Fruit fly (Drosophila melanogaster) Kc167 (cell line): ENCODE results near the gene CG32087.

ENCODE experiments used
- Sin3A ChIP-seq: fragments of >200 bp; optimal IDR thresholded peaks from 2 replicates; lab custom pipeline; 2018; ENCODE audit warnings: missing external identifiers
- h ChIP-seq: fragments of >200 bp; optimal IDR thresholded peaks from 3 replicates; lab custom pipeline; 2018; ENCODE audit warnings: missing external identifiers
- insv ChIP-seq: fragments of >200 bp; optimal IDR thresholded peaks from 3 replicates; lab custom pipeline; 2018; ENCODE audit warnings: missing external identifiers
- psq ChIP-seq: fragments of >200 bp; optimal IDR thresholded peaks from 2 replicates; lab custom pipeline; 2017; ENCODE audit warnings: missing external identifiers
- ttk ChIP-seq: sonication (Bioruptor generic); optimal IDR thresholded peaks from 2 replicates; lab custom pipeline; 2017; ENCODE audit warnings: missing external identifiers

- TF ChIP-seq psq (lab: Kevin White, UChicago) (no peak), insv (no peak), h (lab: Kevin White, UChicago) (no peak), ttk (lab: Kevin White, UChicago) (no peak), Sin3A (no peak)
Measured at dm6 chr3L:11765695-11766232, 33.8 kb downstream of the CG32087 start, which contains the start of gene loaf.
